Fruit fly (Drosophila melanogaster): ENCODE results near the gene Septin2.

The Septin2 gene

dm6 chr3R:20588480-20588785 lies 277 bp upstream of the Septin2 start, which contains the start of gene Srp72 (continued):
- TF ChIP-seq CG2875 (GFP tag; optimal IDR thresholded peaks at IDR 0.05) (peak; percentile 16), Camta (GFP tag; optimal IDR thresholded peaks at IDR 0.05) (no peak), CG15073 (GFP tag; optimal IDR thresholded peaks at IDR 0.05) (no peak), CG10543 (GFP tag; optimal IDR thresholded peaks at IDR 0.05) (peak; percentile 69), GATAe (GFP tag; conservative IDR thresholded peaks at IDR 0.05) (no peak), Sry-δ (GFP tag; optimal IDR thresholded peaks at IDR 0.05) (no peak), CG11695 (GFP tag; IDR thresholded peaks at IDR 0.05) (peak; percentile 68; the same call in 2 of the 3 replicates), zf30C (GFP tag; optimal IDR thresholded peaks at IDR 0.05) (no peak), CG31441 (GFP tag; IDR thresholded peaks at IDR 0.05) (0 out of 2 replicates have a peak, but pooled peaks have one; percentile 21), crp (GFP tag; optimal IDR thresholded peaks at IDR 0.05) (peak in 1 of 2 experiments; percentile 72), HLH4C (GFP tag; IDR thresholded peaks at IDR 0.05; ENCODE audit: partially characterized antibody) (no peak), Fer2 (tag; optimal IDR thresholded peaks at IDR 0.05) (peak; percentile 50), H15 (GFP tag; IDR thresholded peaks at IDR 0.05) (no peak), CG18619 (GFP tag; optimal IDR thresholded peaks at IDR 0.05) (no peak), CG9817 (tag; optimal IDR thresholded peaks at IDR 0.05) (peak; percentile 44), crc (GFP tag; optimal IDR thresholded peaks at IDR 0.05) (no peak), cg (GFP tag; optimal IDR thresholded peaks at IDR 0.05) (no peak), btn (GFP tag; optimal IDR thresholded peaks at IDR 0.05) (no peak), zen (tag; optimal IDR thresholded peaks at IDR 0.05) (peak; percentile 80), sens-2 (GFP tag; IDR thresholded peaks at IDR 0.05) (0 out of 2 replicates have a peak, but pooled peaks have one; percentile 9), CG11247 (GFP tag; IDR thresholded peaks at IDR 0.05) (peak; percentile 43; the same call in 1 of the 2 replicates), Atf3 (GFP tag; optimal IDR thresholded peaks at IDR 0.05) (no peak), Hey (tag; optimal IDR thresholded peaks at IDR 0.05) (no peak), CrebB (tag; optimal IDR thresholded peaks at IDR 0.05) (no peak), CG18011 (GFP tag; optimal IDR thresholded peaks at IDR 0.05) (peak; percentile 25), sima (GFP tag; optimal IDR thresholded peaks at IDR 0.05) (no peak), CG8290 (GFP tag; optimal IDR thresholded peaks at IDR 0.05) (no peak), CG8290 (tag; optimal IDR thresholded peaks at IDR 0.05) (no peak), CG15601 (tag; optimal IDR thresholded peaks at IDR 0.05) (peak; percentile 13), Scr (GFP tag; IDR thresholded peaks at IDR 0.05; ENCODE audit: partially characterized antibody) (no peak), Pdp1 (GFP tag; optimal IDR thresholded peaks at IDR 0.05) (peak in 1 of 2 experiments; percentile 2), CG33557 (GFP tag; optimal IDR thresholded peaks at IDR 0.05) (no peak), CG10267 (tag; optimal IDR thresholded peaks at IDR 0.05) (peak; percentile 74), CG12219 (GFP tag; optimal IDR thresholded peaks at IDR 0.05) (no peak), br (optimal IDR thresholded peaks at IDR 0.05) (no peak), CG9876 (GFP tag; optimal IDR thresholded peaks at IDR 0.05) (no peak), seq (GFP tag; IDR thresholded peaks at IDR 0.05) (peak; percentile 38; the same call in 1 of the 2 replicates), CG13424 (tag; optimal IDR thresholded peaks at IDR 0.05) (peak; percentile 55), al (GFP tag; IDR thresholded peaks at IDR 0.05) (peak; percentile 33; the same call in 1 of the 2 replicates), CG10431 (GFP tag; optimal IDR thresholded peaks at IDR 0.05) (peak; percentile 23), exex (tag; optimal IDR thresholded peaks at IDR 0.05) (peak; percentile 37), dm (GFP tag; optimal IDR thresholded peaks at IDR 0.05) (no peak), tio (GFP tag; optimal IDR thresholded peaks at IDR 0.05) (peak; percentile 29), chn (GFP tag; optimal IDR thresholded peaks at IDR 0.05) (peak; percentile 45), lmd (GFP tag; IDR thresholded peaks at IDR 0.05) (peak; percentile 37; the same call in 1 of the 2 replicates), Dip2 (GFP tag; IDR thresholded peaks at IDR 0.05) (no peak), mam (GFP tag; optimal IDR thresholded peaks at IDR 0.05) (no peak), ato (GFP tag; IDR thresholded peaks at IDR 0.05; ENCODE audit: partially characterized antibody) (no peak), Dip3 (GFP tag; optimal IDR thresholded peaks at IDR 0.05) (peak; percentile 25), stc (GFP tag; IDR thresholded peaks at IDR 0.05) (peak; percentile 45; the same call in 1 of the 2 replicates), pita (GFP tag; optimal IDR thresholded peaks at IDR 0.05) (no peak)
